Worm (Caenorhabditis elegans): ENCODE data around the gene F35H8.4.

- TF ChIP-seq F52B5.7 (tag; optimal IDR thresholded peaks at IDR 0.05) (no peak), attf-5 (GFP tag; optimal IDR thresholded peaks at IDR 0.05) (no peak), ama-1 (optimal IDR thresholded peaks at IDR 0.05) (no peak), ama-1 (GFP tag; optimal IDR thresholded peaks at IDR 0.05) (no peak), pha-4 (tag; optimal IDR thresholded peaks at IDR 0.05) (no peak), Y53G8AR.9 (GFP tag; conservative IDR thresholded peaks at IDR 0.05) (no peak)
Observed at ce11 chrII:9594924-9595323, 35.1 kb upstream of the F35H8.4 start, which contains the start of gene E02H1.5.
